Fruit fly (Drosophila melanogaster) whole organism, embryonic: ENCODE data around the gene Dic61B.

Source experiments
- ATbp ChIP-seq: fragments of 200-800 bp; sonication (Bioruptor generic); optimal IDR thresholded peaks from 2 replicates; lab custom pipeline; 2017; ENCODE audit warnings: missing biosample characterization, mild to moderate bottlenecking, missing genetic modification characterization, missing genetic modification reagents
- Bdp1 ChIP-seq: fragments of 200-800 bp; sonication (Bioruptor generic); optimal IDR thresholded peaks from 3 replicates; lab custom pipeline; 2016; ENCODE audit warnings: missing biosample characterization, missing genetic modification characterization
- Blimp-1 ChIP-seq: fragments of 200-800 bp; sonication (Bioruptor generic); optimal IDR thresholded peaks from 3 replicates; lab custom pipeline; 2018; ENCODE audit warnings: missing biosample characterization, missing genetic modification characterization, mild to moderate bottlenecking, moderate library complexity, missing genetic modification reagents
- CG10462 ChIP-seq: fragments of 200-800 bp; sonication (Bioruptor generic); optimal IDR thresholded peaks from 2 replicates; lab custom pipeline; 2016; ENCODE audit warnings: missing biosample characterization, missing genetic modification characterization
- CG11093 ChIP-seq: fragments of 200-800 bp; sonication (Bioruptor generic); IDR thresholded peaks from 3 replicates; pipeline ENCODE4 v1.3.6; 2022; ENCODE audit warnings: missing biosample characterization, missing genetic modification characterization
- CG11456 ChIP-seq: fragments of 200-800 bp; sonication (Bioruptor generic); IDR thresholded peaks from 3 replicates; pipeline ENCODE4 v1.3.6; 2022; ENCODE audit warnings: missing biosample characterization, missing genetic modification characterization
- CG11696 ChIP-seq: fragments of 200-800 bp; sonication (Bioruptor generic); IDR thresholded peaks from 2 replicates; pipeline ENCODE4 v1.3.6; 2022; ENCODE audit warnings: missing biosample characterization, missing genetic modification characterization
- CG1233 ChIP-seq: fragments of 200-800 bp; sonication (Bioruptor generic); optimal IDR thresholded peaks from 4 replicates; lab custom pipeline; 2018; ENCODE audit warnings: missing biosample characterization, mild to moderate bottlenecking, missing genetic modification characterization
- CG13287 ChIP-seq: fragments of 200-800 bp; sonication (Bioruptor generic); IDR thresholded peaks from 2 replicates; pipeline ENCODE4 v1.3.6; 2022; ENCODE audit warnings: missing biosample characterization, missing genetic modification characterization; ENCODE audit not compliant: partially characterized antibody
- CG14014 ChIP-seq: fragments of 200-800 bp; sonication (Bioruptor generic); IDR thresholded peaks from 2 replicates; pipeline ENCODE4 v1.3.6; 2022; ENCODE audit warnings: missing biosample characterization, missing genetic modification characterization
- CG17328 ChIP-seq: fragments of 200-800 bp; sonication (Bioruptor generic); IDR thresholded peaks from 2 replicates; pipeline ENCODE4 v1.3.6; 2022; ENCODE audit warnings: missing biosample characterization, missing genetic modification characterization
- CG2199 ChIP-seq: fragments of 200-800 bp; sonication (Bioruptor generic); IDR thresholded peaks from 3 replicates; pipeline ENCODE4 v1.3.6; 2022; ENCODE audit warnings: missing biosample characterization, missing genetic modification characterization
- CG32772 ChIP-seq: fragments of 200-800 bp; sonication (Bioruptor generic); IDR thresholded peaks from 2 replicates; pipeline ENCODE4 v1.3.6; 2022; ENCODE audit warnings: missing biosample characterization, missing genetic modification characterization
- CG4360 ChIP-seq: fragments of 200-800 bp; sonication (Bioruptor generic); IDR thresholded peaks from 2 replicates; pipeline ENCODE4 v1.3.6; 2022; ENCODE audit warnings: missing biosample characterization, missing genetic modification characterization
- CG4404 ChIP-seq: fragments of 200-800 bp; sonication (Bioruptor generic); IDR thresholded peaks from 2 replicates; pipeline ENCODE4 v1.3.6; 2022; ENCODE audit warnings: missing biosample characterization, missing genetic modification characterization
- CG7372 ChIP-seq: fragments of 200-800 bp; sonication (Bioruptor generic); IDR thresholded peaks from 2 replicates; pipeline ENCODE4 v1.3.6; 2022; ENCODE audit warnings: missing biosample characterization, missing genetic modification characterization
- CG9876 ChIP-seq: fragments of 200-800 bp; sonication (Bioruptor generic); optimal IDR thresholded peaks from 2 replicates; lab custom pipeline; 2016; ENCODE audit warnings: missing biosample characterization, missing genetic modification characterization
- D ChIP-seq, 2 experiments: fragments of 200-800 bp in 1 of 2; fragments of >200 bp in 1 of 2; sonication (Bioruptor generic) in 1 of 2; optimal IDR thresholded peaks; 2 replicates in 1 of 2; 3 replicates in 1 of 2; lab custom pipeline; 2017; ENCODE audit warnings: mild to moderate bottlenecking in 1 of 2, missing biosample characterization in 1 of 2, missing genetic modification characterization in 1 of 2, missing genetic modification reagents in 1 of 2
- Gsc ChIP-seq: fragments of 200-800 bp; sonication (Bioruptor generic); IDR thresholded peaks from 2 replicates; pipeline ENCODE4 v1.3.6; 2022; ENCODE audit warnings: missing biosample characterization, missing genetic modification characterization
- Hmx ChIP-seq: fragments of 200-800 bp; sonication (Bioruptor generic); optimal IDR thresholded peaks from 2 replicates; lab custom pipeline; 2016; ENCODE audit warnings: missing biosample characterization, missing genetic modification characterization
- Med ChIP-seq: fragments of 200-800 bp; sonication (Bioruptor generic); peaks from one replicate; lab custom pipeline; 2016; ENCODE audit warnings: missing biosample characterization, missing genetic modification characterization, mild to moderate bottlenecking, inconsistent platforms, moderate library complexity
- Ptx1 ChIP-seq: fragments of 200-800 bp; sonication (Bioruptor generic); IDR thresholded peaks from 2 replicates; pipeline ENCODE4 v1.3.6; 2022; ENCODE audit warnings: missing biosample characterization, missing genetic modification characterization
- Xrp1 ChIP-seq: fragments of 200-800 bp; sonication (Bioruptor generic); IDR thresholded peaks from 2 replicates; pipeline ENCODE4 v1.3.6; 2022; ENCODE audit warnings: missing biosample characterization, missing genetic modification characterization
- bcd ChIP-seq: fragments of 200-800 bp; sonication (Bioruptor generic); optimal IDR thresholded peaks from 2 replicates; lab custom pipeline; 2017; ENCODE audit warnings: missing biosample characterization, mild to moderate bottlenecking, missing genetic modification characterization
- chif ChIP-seq, 2 experiments: fragments of 200-800 bp; sonication (Bioruptor generic); optimal IDR thresholded peaks; 3 replicates each; lab custom pipeline; 2016; ENCODE audit warnings: missing biosample characterization in 2 of 2, missing genetic modification characterization in 2 of 2
- chinmo ChIP-seq: fragments of 200-800 bp; sonication (Bioruptor generic); IDR thresholded peaks from 4 replicates; pipeline ENCODE4 v1.3.6; 2022; ENCODE audit warnings: missing biosample characterization, missing genetic modification characterization; ENCODE audit not compliant: partially characterized antibody
- corto ChIP-seq: fragments of 200-800 bp; sonication (Bioruptor generic); optimal IDR thresholded peaks from 2 replicates; lab custom pipeline; 2016; ENCODE audit warnings: missing biosample characterization, mild to moderate bottlenecking, missing genetic modification characterization, moderate library complexity
- ftz-f1 ChIP-seq: fragments of 200-800 bp; sonication (Bioruptor generic); optimal IDR thresholded peaks from 2 replicates; lab custom pipeline; 2016; ENCODE audit warnings: missing biosample characterization, missing genetic modification characterization
- gem ChIP-seq: fragments of 200-800 bp; sonication (Bioruptor generic); optimal IDR thresholded peaks from 2 replicates; lab custom pipeline; 2019; ENCODE audit warnings: missing biosample characterization, mild to moderate bottlenecking, missing genetic modification characterization, moderate library complexity
- kah ChIP-seq: fragments of 200-800 bp; sonication (Bioruptor generic); optimal IDR thresholded peaks from 2 replicates; lab custom pipeline; 2018; ENCODE audit warnings: missing biosample characterization, mild to moderate bottlenecking, missing genetic modification characterization
- kni ChIP-seq: fragments of 200-800 bp; sonication (Bioruptor generic); optimal IDR thresholded peaks from 3 replicates; lab custom pipeline; 2017; ENCODE audit warnings: mild to moderate bottlenecking, missing biosample characterization, missing genetic modification reagents, missing genetic modification characterization
- nerfin-1 ChIP-seq: fragments of 200-800 bp; sonication (Bioruptor generic); optimal IDR thresholded peaks from 3 replicates; lab custom pipeline; 2019; ENCODE audit warnings: missing biosample characterization, mild to moderate bottlenecking, missing genetic modification characterization, moderate library complexity
- oc ChIP-seq: fragments of 200-800 bp; sonication (Bioruptor generic); optimal IDR thresholded peaks from 2 replicates; lab custom pipeline; 2018; ENCODE audit warnings: missing biosample characterization, mild to moderate bottlenecking, missing genetic modification characterization, moderate library complexity
- phol ChIP-seq: fragments of 200-800 bp; sonication (Bioruptor generic); optimal IDR thresholded peaks from 3 replicates; lab custom pipeline; 2018; ENCODE audit warnings: missing biosample characterization, mild to moderate bottlenecking, missing genetic modification characterization, moderate library complexity
- pros ChIP-seq: fragments of 200-800 bp; sonication (Bioruptor generic); optimal IDR thresholded peaks from 3 replicates; lab custom pipeline; 2019; ENCODE audit warnings: missing biosample characterization, mild to moderate bottlenecking, missing genetic modification characterization, moderate library complexity
- sd ChIP-seq: fragments of 200-800 bp; sonication (Bioruptor generic); optimal IDR thresholded peaks from 3 replicates; lab custom pipeline; 2018; ENCODE audit warnings: missing biosample characterization, mild to moderate bottlenecking, missing genetic modification characterization, moderate library complexity
- so ChIP-seq: fragments of 200-800 bp; sonication (Bioruptor generic); IDR thresholded peaks from 3 replicates; pipeline ENCODE4 v1.3.6; 2022; ENCODE audit warnings: missing biosample characterization, missing genetic modification characterization
- sr ChIP-seq: fragments of 200-800 bp; sonication (Bioruptor generic); IDR thresholded peaks from 3 replicates; pipeline ENCODE4 v1.3.6; 2022; ENCODE audit warnings: missing biosample characterization, missing genetic modification characterization
- stwl ChIP-seq: fragments of 200-800 bp; sonication (Bioruptor generic); optimal IDR thresholded peaks from 3 replicates; lab custom pipeline; 2018; ENCODE audit warnings: missing biosample characterization, mild to moderate bottlenecking, missing genetic modification characterization, moderate library complexity
- sug ChIP-seq: fragments of 200-800 bp; optimal IDR thresholded peaks from 2 replicates; lab custom pipeline; 2019; ENCODE audit warnings: missing biosample characterization, mild to moderate bottlenecking, missing genetic modification characterization, moderate library complexity
- tio ChIP-seq: fragments of 200-800 bp; sonication (Bioruptor generic); optimal IDR thresholded peaks from 2 replicates; lab custom pipeline; 2017; ENCODE audit warnings: missing biosample characterization, missing genetic modification characterization, inconsistent platforms
- twi ChIP-seq: fragments of 200-800 bp; optimal IDR thresholded peaks from 2 replicates; lab custom pipeline; 2019; ENCODE audit warnings: missing biosample characterization, mild to moderate bottlenecking, missing genetic modification characterization, moderate library complexity
- wek ChIP-seq: fragments of 200-800 bp; sonication (Bioruptor generic); optimal IDR thresholded peaks from 3 replicates; lab custom pipeline; 2018; ENCODE audit warnings: missing biosample characterization, mild to moderate bottlenecking, missing genetic modification characterization, moderate library complexity

Gene Dic61B

DNA sequence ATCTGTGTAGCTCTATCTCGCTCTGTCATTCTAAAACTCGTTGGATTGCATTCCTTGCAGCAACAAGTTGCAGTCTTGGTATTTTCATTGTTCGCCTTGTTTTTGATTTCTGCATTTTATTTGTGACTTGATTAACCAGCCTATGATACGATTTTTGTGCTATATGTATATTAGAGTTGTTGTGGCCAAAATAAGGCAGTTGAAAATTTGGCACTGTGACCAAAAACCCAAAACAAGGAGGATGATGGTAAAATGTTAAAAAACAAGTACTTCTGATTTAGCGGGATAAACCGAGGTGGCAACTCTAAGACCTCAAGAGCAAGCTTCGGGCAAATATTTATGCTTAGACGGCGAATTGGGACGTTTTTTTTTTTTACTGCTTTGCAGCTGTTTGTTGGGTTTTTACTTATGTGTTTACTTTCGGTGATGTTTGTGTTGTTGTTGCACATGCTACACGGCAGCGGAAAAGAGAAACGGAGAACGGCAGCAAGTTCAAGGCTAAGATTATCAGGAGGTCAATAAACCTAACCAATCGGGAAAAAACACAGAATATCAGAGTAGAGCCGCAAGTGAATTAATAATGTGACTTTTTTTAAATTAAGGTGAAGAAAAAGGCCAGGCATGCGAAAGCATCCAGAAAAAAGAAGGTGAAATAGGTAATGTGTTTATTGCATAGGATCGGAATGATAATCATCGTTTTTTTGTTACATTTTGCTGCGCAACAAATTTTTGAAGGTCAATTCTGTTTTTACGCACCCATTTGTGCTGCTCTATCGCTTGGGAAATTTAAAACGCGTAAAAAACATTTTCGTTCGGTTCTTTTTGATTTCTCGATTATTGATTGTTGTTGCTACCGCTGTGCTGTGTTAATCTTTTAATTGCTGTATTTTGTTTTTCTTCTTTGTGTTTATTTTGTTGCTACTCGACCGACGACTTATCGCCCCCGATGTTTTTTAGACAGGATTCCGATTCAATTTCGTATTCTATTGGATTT lies 12.5 kb downstream of the Dic61B start (continued):
- TF ChIP-seq stwl (tag; lab: Kevin White, UChicago) (peak; percentile 88), tio (GFP tag; lab: Kevin White, UChicago) (no peak), ftz-f1 (GFP tag; lab: Kevin White, UChicago) (peak; percentile 71), gem (tag; lab: Kevin White, UChicago) (peak; percentile 23)

DNA sequence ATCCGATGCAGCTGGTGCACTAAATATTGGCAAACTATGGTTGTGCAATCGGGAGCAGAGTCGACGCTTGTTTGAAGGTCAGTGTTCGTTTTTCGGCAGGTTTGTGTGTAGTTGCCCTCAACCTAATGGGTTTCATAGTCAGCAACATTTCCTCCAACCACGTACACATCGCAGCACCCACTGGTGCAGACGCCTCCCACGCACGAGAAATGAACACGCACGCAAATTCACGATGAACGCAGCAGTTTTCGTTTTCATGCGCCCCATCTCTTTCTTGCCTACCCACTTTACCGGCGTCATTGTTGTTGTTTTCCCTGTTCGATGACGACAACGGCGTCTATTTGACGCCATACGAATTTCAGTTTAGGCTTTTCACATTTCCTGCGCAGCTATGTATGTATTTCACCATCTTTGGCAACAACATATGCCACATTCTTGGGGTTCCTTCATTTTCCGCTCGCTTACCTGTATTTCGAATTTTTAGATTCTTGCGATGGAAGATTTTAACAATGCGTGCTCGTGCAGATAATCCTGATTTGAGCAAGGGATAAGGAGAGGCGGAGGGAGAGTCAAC lies 14.7 kb downstream of the Dic61B start:
- TF ChIP-seq chinmo (peak; percentile 70; the same call in 1 of the 4 replicates), nerfin-1 (tag; lab: Kevin White, UChicago) (peak; percentile 10), CG14014 (GFP tag; lab: Robert Waterston, UW) (no peak; the same call in 1 of the 2 replicates), Gsc (no peak), CG17328 (GFP tag; lab: Robert Waterston, UW) (no peak), sd (tag; lab: Kevin White, UChicago) (peak; percentile 74), CG9876 (GFP tag; lab: Kevin White, UChicago) (no peak), CG2199 (GFP tag; lab: Robert Waterston, UW) (0 out of 3 replicates have a peak, but pooled peaks have one; percentile 15), Bdp1 (no peak), pros (GFP tag; lab: Kevin White, UChicago) (peak; percentile 52), Blimp-1 (GFP tag; lab: Kevin White, UChicago) (peak; percentile 73), D (optimal IDR thresholded peaks at IDR 0.05; lab: Kevin White, UChicago) (peak; percentile 46), D (GFP tag; optimal IDR thresholded peaks at IDR 0.05; lab: Kevin White, UChicago) (no peak), CG4360 (GFP tag; lab: Robert Waterston, UW) (peak; percentile 76), CG11696 (GFP tag; lab: Robert Waterston, UW) (no peak), twi (peak; percentile 6), Hmx (GFP tag; lab: Kevin White, UChicago) (no peak), so (peak; percentile 24; the same call in 1 of the 3 replicates), kni (GFP tag; lab: Kevin White, UChicago) (peak; percentile 35), Med (GFP tag; lab: Kevin White, UChicago) (peak; percentile 12), oc (tag; lab: Kevin White, UChicago) (no peak), sr (GFP tag; lab: Robert Waterston, UW) (peak; percentile 98)
- TF ChIP-seq, all 482 proteins: peak for 13

DNA sequence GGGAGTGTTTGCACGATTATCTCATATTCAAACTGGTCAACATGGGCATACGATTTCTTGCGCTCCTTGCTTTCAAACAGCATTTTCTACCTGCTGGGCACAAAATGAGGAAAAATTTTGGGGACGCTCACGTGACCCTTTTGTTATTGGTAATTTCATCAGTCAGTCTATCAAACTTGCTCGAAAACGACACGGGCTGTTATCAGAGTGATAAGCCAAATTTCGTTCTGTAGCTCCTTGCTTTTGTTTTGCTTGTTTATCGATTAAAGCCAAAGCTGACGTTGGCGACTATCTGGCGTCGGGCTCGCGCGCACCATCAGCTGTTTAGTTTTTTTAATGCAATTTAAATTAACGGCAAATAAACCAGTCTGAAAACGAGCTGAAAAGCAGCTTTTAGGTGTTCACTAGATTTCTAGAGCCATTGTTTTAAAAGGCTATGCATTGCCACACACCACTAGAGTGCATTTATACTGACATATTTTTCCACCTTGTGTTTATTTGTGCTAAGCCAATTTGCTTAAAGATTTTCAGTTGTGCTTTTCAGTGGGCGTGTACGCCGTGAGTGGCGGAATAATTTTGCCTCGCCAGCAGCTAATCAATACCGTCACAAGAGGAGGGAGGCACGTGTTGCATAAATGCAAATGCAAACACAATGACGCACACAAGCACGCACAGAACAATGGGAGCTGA lies 15.7 kb downstream of the Dic61B start:
- TF ChIP-seq Med (GFP tag; lab: Kevin White, UChicago) (peak; percentile 72), CG7372 (GFP tag; lab: Robert Waterston, UW) (no peak), CG13287 (GFP tag; lab: Robert Waterston, UW) (no peak), CG4404 (GFP tag; lab: Robert Waterston, UW) (no peak), CG32772 (no peak), chif (GFP tag; optimal IDR thresholded peaks at IDR 0.05; lab: Kevin White, UChicago) (no peak), CG11093 (GFP tag; lab: Robert Waterston, UW) (no peak), kah (GFP tag; lab: Kevin White, UChicago) (no peak), wek (GFP tag; lab: Kevin White, UChicago) (peak; percentile 17), D (optimal IDR thresholded peaks at IDR 0.05; lab: Kevin White, UChicago) (no peak), D (GFP tag; optimal IDR thresholded peaks at IDR 0.05; lab: Kevin White, UChicago) (peak; percentile 10), phol (tag; lab: Kevin White, UChicago) (no peak), sug (tag; lab: Kevin White, UChicago) (peak; percentile 25), CG11456 (GFP tag; lab: Robert Waterston, UW) (no peak), ATbp (GFP tag; lab: Kevin White, UChicago) (peak; percentile 41), CG1233 (GFP tag; lab: Kevin White, UChicago) (peak; percentile 31), bcd (GFP tag; lab: Kevin White, UChicago) (no peak), CG10462 (GFP tag; lab: Kevin White, UChicago) (no peak), Ptx1 (no peak), Xrp1 (GFP tag; lab: Robert Waterston, UW) (0 out of 2 replicates have a peak, but pooled peaks have one; percentile 7), corto (no peak)
